Worm (Caenorhabditis elegans): Measurements from ENCODE around the gene F20D6.2.

Gene F20D6.2

DNA sequence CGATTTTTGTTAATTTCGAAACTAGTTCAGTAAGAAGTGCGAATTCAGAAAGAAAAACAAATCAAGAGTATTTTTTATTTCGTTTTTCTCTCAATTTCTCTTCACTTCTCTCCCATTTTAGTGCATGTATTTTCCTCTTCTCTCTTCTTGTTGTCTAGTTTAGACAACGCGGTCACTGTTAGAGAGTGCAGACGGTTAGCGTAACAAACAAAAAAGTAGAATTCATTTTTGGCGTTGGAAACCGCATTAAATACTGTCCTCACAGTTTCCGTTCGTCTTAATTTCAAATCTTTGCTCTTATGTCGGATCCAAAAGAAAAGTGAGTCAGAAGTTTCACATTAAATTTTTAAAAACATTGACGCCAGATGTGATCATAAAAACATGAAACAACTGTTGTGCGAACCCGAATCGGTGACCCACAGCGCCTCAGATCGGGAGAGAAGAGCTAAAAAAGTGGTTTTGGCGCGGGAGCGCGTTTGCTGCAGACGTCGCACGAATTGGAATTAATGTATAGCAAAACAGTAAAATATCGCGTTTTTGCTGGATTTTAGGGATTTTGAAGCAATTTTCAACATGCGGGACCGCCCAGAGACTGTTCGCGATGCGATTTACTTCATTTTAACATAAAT lies 6.8 kb upstream of the F20D6.2 start, which contains the start of gene srp-7:
TSS of gene srp-7 (plus strand) at position 213 of the 629 bp plus-strand sequence.
- TF ChIP-seq nhr-76 (tag; optimal IDR thresholded peaks at IDR 0.05), result no peak
- peak; percentile 12 for TF ChIP-seq nhr-28 (tag; optimal IDR thresholded peaks at IDR 0.05)
- TF ChIP-seq tag-97 (GFP tag; IDR thresholded peaks at IDR 0.05), result no peak
- no peak for TF ChIP-seq ctbp-1 (GFP tag; IDR thresholded peaks at IDR 0.05)
- TF ChIP-seq lsy-2 (tag; optimal IDR thresholded peaks at IDR 0.05), result peak in 1 of 2 experiments; percentile 36
- no peak for TF ChIP-seq hif-1 (tag; optimal IDR thresholded peaks at IDR 0.05)
- TF ChIP-seq nhr-237 (tag; optimal IDR thresholded peaks at IDR 0.05), result no peak
- TF ChIP-seq ceh-44 (GFP tag; IDR thresholded peaks at IDR 0.05), result peak; percentile 62; the same call in 1 of the 2 replicates
- TF ChIP-seq D1046.2 (GFP tag; IDR thresholded peaks at IDR 0.05), result 0 out of 2 replicates have a peak, but pooled peaks have one; percentile 66
- peak; percentile 89 for TF ChIP-seq lin-38 (GFP tag; IDR thresholded peaks at IDR 0.05)
- no peak for TF ChIP-seq unc-39 (tag; optimal IDR thresholded peaks at IDR 0.05)
- TF ChIP-seq madf-9 (GFP tag; conservative IDR thresholded peaks at IDR 0.05), result 0 out of 2 replicates have a peak, but pooled peaks have one; percentile 25
- no peak for TF ChIP-seq daf-19 (GFP tag; conservative IDR thresholded peaks at IDR 0.05)
- TF ChIP-seq egl-27 (tag; optimal IDR thresholded peaks at IDR 0.05), result no peak
- TF ChIP-seq F37D6.2 (tag; optimal IDR thresholded peaks at IDR 0.05), result no peak
- no peak for TF ChIP-seq fkh-10 (GFP tag; optimal IDR thresholded peaks at IDR 0.05)
- TF ChIP-seq zip-2 (tag; optimal IDR thresholded peaks at IDR 0.05), result no peak
- no peak for TF ChIP-seq mes-2 (tag; optimal IDR thresholded peaks at IDR 0.05; ENCODE audit: poor library complexity, severe bottlenecking)
- no peak for TF ChIP-seq snpc-4 (tag; optimal IDR thresholded peaks at IDR 0.05)
- no peak for TF ChIP-seq tra-1 (GFP tag; IDR thresholded peaks at IDR 0.05)
- TF ChIP-seq mxl-3 (GFP tag; optimal IDR thresholded peaks at IDR 0.05), result peak; percentile 5
- no peak for TF ChIP-seq zfp-3 (GFP tag; conservative IDR thresholded peaks at IDR 0.05)
- no peak for TF ChIP-seq fos-1 (tag; optimal IDR thresholded peaks at IDR 0.05)
- peak; percentile 64 for TF ChIP-seq dve-1 (tag; optimal IDR thresholded peaks at IDR 0.05; ENCODE audit: insufficient read depth)
- TF ChIP-seq aha-1 (tag), result no peak
- TF ChIP-seq dmd-6 (GFP tag; IDR thresholded peaks at IDR 0.05), result peak; percentile 47; the same call in 1 of the 2 replicates
- no peak for TF ChIP-seq lin-1 (GFP tag; IDR thresholded peaks at IDR 0.05)
- TF ChIP-seq aly-2 (tag; optimal IDR thresholded peaks at IDR 0.05), result no peak
- no peak for TF ChIP-seq madf-5 (GFP tag; IDR thresholded peaks at IDR 0.05)
- TF ChIP-seq daf-16 (GFP tag; optimal IDR thresholded peaks at IDR 0.05), result no peak
- peak; percentile 89 for TF ChIP-seq daf-16 (tag; optimal IDR thresholded peaks at IDR 0.05)
- TF ChIP-seq egl-43 (GFP tag; IDR thresholded peaks at IDR 0.05), result no peak
- no peak for TF ChIP-seq ztf-11 (tag; optimal IDR thresholded peaks at IDR 0.05)
- peak; percentile 0 for TF ChIP-seq hlh-30 (tag; optimal IDR thresholded peaks at IDR 0.05; ENCODE audit: insufficient read depth)
- TF ChIP-seq nhr-77 (tag; optimal IDR thresholded peaks at IDR 0.05), result no peak
- no peak for TF ChIP-seq pha-4 (GFP tag; IDR thresholded peaks at IDR 0.05)
- no peak for TF ChIP-seq pha-4 (tag; optimal IDR thresholded peaks at IDR 0.05)
- TF ChIP-seq ceh-20 (GFP tag; IDR thresholded peaks at IDR 0.05), result 0 out of 2 replicates have a peak, but pooled peaks have one; percentile 15
- TF ChIP-seq lin-13 (GFP tag; optimal IDR thresholded peaks at IDR 0.05), result peak; percentile 48
- TF ChIP-seq hlh-11 (tag; optimal IDR thresholded peaks at IDR 0.05), result peak; percentile 35
- no peak for TF ChIP-seq F44E2.7 (GFP tag; IDR thresholded peaks at IDR 0.05)
- no peak for TF ChIP-seq T26A8.4 (GFP tag; IDR thresholded peaks at IDR 0.05)
- no peak for TF ChIP-seq lir-3 (tag; optimal IDR thresholded peaks at IDR 0.05)
- TF ChIP-seq dpl-1 (GFP tag; optimal IDR thresholded peaks at IDR 0.05), result no peak
- no peak for TF ChIP-seq attf-4 (tag; optimal IDR thresholded peaks at IDR 0.05)
- no peak for TF ChIP-seq spr-3 (GFP tag; optimal IDR thresholded peaks at IDR 0.05)
- TF ChIP-seq nhr-10 (tag; optimal IDR thresholded peaks at IDR 0.05), result no peak
- no peak for TF ChIP-seq nhr-42 (GFP tag; IDR thresholded peaks at IDR 0.05)
- TF ChIP-seq ces-1 (GFP tag; optimal IDR thresholded peaks at IDR 0.05), result no peak
- no peak for TF ChIP-seq Y48G9A.11 (GFP tag; IDR thresholded peaks at IDR 0.05)
- TF ChIP-seq nhr-6 (tag; optimal IDR thresholded peaks at IDR 0.05), result peak; percentile 62
- no peak for TF ChIP-seq ceh-62 (tag; optimal IDR thresholded peaks at IDR 0.05)
